Worm (Caenorhabditis elegans) whole organism, L1 larva: ENCODE measurements around the gene prdx-2.
"Not testable (repeated sequence)": the region's sequence is repeated elsewhere in the genome, so short reads cannot be mapped to it uniquely, and the experiment has no call there.

Experiments
- C16A3.4 ChIP-seq: fragments of 150-350 bp; optimal IDR thresholded peaks from 2 replicates; lab custom pipeline; 2014; ENCODE audit warnings: missing biosample characterization, missing genetic modification characterization
- Y116A8C.19 ChIP-seq: sonication (generic microtip); optimal IDR thresholded peaks from 2 replicates; lab custom pipeline; 2016; ENCODE audit warnings: missing compliant biosample characterization, missing genetic modification characterization, borderline replicate concordance
- blmp-1 ChIP-seq: fragments of 150-350 bp; optimal IDR thresholded peaks from 2 replicates; lab custom pipeline; 2014; ENCODE audit warnings: missing biosample characterization, missing genetic modification characterization
- elt-3 ChIP-seq, 6 experiments: fragments of 150-350 bp in 1 of 6; sonication (generic microtip); optimal IDR thresholded peaks; 2 replicates each; lab custom pipeline; 2017 to 2018; ENCODE audit warnings: missing biosample characterization in 6 of 6, missing genetic modification characterization in 6 of 6, inconsistent platforms in 1 of 6
- fkh-10 ChIP-seq: sonication (generic microtip); optimal IDR thresholded peaks from 2 replicates; lab custom pipeline; 2017; ENCODE audit warnings: missing biosample characterization, missing genetic modification reagents, missing genetic modification characterization
- fkh-4 ChIP-seq: sonication (generic microtip); optimal IDR thresholded peaks from 2 replicates; lab custom pipeline; 2016; ENCODE audit warnings: missing compliant biosample characterization, missing genetic modification characterization, borderline replicate concordance
- mab-9 ChIP-seq: fragments of 200-800 bp; sonication (Bioruptor generic); IDR thresholded peaks from 2 replicates; pipeline ENCODE4 v1.3.6; 2022; ENCODE audit warnings: missing genetic modification reagents, missing genetic modification characterization, missing compliant biosample characterization
- mdl-1 ChIP-seq, 2 experiments: fragments of 150-350 bp; optimal IDR thresholded peaks; 2 replicates each; lab custom pipeline; 2014 to 2017; ENCODE audit warnings: missing biosample characterization in 2 of 2, missing genetic modification characterization in 2 of 2, inconsistent platforms in 1 of 2
- swsn-7 ChIP-seq: sonication (generic microtip); optimal IDR thresholded peaks from 2 replicates; lab custom pipeline; 2016; ENCODE audit warnings: missing genetic modification characterization, missing compliant biosample characterization
- unc-130 ChIP-seq: fragments of 150-350 bp; optimal IDR thresholded peaks from 2 replicates; lab custom pipeline; 2017; ENCODE audit warnings: missing biosample characterization, missing genetic modification characterization, inconsistent platforms
- ztf-11 ChIP-seq, 2 experiments: sonication (generic microtip); optimal IDR thresholded peaks; 2 replicates each; lab custom pipeline; 2016 to 2017; ENCODE audit warnings: missing genetic modification characterization in 2 of 2, missing biosample characterization in 1 of 2, missing compliant biosample characterization in 1 of 2

DNA sequence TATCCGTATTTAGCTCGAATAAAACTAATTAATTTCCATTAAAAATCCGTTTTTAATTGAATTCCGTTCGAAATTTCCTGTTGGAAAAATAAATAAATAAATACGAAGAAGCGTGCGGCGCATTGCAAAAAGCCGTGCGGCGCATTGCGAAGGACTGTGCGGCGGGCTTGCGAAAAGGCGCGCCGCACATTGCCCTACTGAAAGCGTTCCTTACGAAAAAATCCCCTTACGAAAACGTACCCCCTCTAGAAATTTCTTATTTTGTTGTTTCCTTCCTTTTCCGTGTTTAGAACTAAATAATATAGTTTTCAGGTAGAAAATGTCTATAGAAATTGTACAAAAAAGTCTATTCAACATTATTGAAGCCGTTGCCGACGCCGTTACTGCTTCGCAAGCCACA lies 27.6 kb upstream of the prdx-2 start, which contains the start of gene F09E5.8:
- TF ChIP-seq Y116A8C.19; fkh-10 (GFP tag; lab: Kevin White, UChicago); C16A3.4 (tag; lab: Kevin White, UChicago); blmp-1 (tag; lab: Kevin White, UChicago); unc-130; elt-3 (tag; optimal IDR thresholded peaks at IDR 0.05; lab: Kevin White, UChicago); mdl-1 (tag; optimal IDR thresholded peaks at IDR 0.05; lab: Kevin White, UChicago); ztf-11 (tag; optimal IDR thresholded peaks at IDR 0.05; lab: Kevin White, UChicago); fkh-4; swsn-7 (tag; lab: Kevin White, UChicago); mab-9: not testable (repeated sequence)
